Worm (Caenorhabditis elegans): Measurements from ENCODE around the gene oac-52.

ce11 chrIV:4319473-4319872, 26.9 kb downstream of the oac-52 start:
- TF ChIP-seq fos-1 (tag; optimal IDR thresholded peaks at IDR 0.05) (no peak), egl-27 (tag; optimal IDR thresholded peaks at IDR 0.05) (no peak), ztf-11 (tag; optimal IDR thresholded peaks at IDR 0.05) (no peak)
